Fruit fly (Drosophila melanogaster): Measurements from ENCODE around the gene nSMase.

nSMase gene

DNA sequence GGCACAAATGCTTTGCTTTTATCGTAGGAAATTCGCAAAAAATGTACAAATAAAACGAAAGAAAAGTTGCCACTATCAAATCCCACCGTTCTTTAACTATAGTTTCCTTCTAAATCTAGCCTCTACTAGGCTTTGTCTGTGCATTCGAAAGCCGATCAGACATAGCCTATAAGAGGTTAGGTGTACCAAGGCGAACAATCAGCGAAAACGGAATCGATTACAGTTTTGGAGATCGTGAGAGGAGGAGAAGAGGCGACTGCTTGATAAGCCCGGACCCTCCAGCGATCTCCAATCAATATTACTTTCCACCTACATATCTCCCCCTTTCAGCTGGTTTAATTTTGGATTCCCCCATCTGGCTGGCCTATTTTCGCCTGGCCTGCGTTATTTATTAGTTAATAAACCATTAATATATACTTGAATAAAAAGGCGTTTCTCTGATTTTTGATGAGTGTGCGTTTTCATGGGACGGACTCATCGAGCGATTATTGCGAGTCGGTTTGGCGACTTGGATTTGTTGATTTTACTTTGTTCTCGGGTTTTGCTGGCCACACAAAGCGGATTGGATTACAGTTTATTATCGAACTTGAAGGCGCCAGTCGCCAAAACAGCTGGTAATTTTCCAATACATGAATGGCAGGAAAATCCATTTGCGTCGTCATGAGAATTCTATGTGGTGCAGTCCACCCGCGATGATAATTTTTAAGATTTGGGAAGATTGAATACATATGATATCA is 32.1 kb downstream of the nSMase start (continued):
- TF ChIP-seq net (GFP tag; optimal IDR thresholded peaks at IDR 0.05) (peak; percentile 27), svp (GFP tag) (peak; percentile 80), CG8319 (GFP tag; optimal IDR thresholded peaks at IDR 0.05) (no peak), Hr38 (GFP tag; optimal IDR thresholded peaks at IDR 0.05) (no peak), esn (GFP tag; optimal IDR thresholded peaks at IDR 0.05) (peak; percentile 30)

DNA sequence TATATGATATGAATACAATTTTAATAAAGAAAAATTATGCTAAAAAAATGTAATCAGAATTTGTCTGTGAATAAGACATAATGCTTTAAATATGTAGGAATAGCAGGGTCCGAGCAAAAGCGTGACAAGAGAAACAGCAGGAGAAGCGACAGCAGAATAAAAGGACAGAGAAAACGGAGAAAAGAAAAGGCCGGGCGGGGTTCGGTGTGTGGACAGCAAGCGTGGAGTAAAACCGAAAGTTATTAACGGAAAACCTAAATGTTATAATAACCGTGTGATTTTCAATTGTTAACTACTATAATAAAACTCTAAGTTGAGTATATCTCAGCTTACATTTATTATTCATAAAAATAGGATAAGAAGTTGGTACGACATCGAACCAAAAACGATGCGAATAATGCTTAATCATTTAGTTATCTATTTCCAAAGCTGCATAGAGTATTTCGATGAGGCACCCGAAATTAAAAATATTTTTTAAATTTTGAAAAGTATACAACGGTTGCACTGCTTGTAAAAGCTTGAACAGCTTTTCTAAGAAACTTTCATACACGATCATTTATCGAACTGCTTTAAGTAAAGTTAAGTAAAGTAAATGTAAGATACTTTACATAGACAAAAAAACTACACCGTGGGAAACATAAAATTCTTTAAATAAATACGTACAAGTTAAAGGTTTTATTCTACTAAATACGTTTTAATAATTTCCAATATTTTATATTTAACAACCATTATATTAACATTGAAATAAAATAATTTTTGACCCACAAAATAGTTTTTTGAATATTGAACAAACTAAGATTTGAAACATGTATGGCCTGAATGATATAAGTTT is 32.9 kb downstream of the nSMase start:
- TF ChIP-seq eg (GFP tag; IDR thresholded peaks at IDR 0.05) (peak; percentile 67; the same call in 2 of the 3 replicates), lz (GFP tag; optimal IDR thresholded peaks at IDR 0.05) (no peak), vri (GFP tag; optimal IDR thresholded peaks at IDR 0.05) (peak; percentile 39), fd85E (GFP tag; optimal IDR thresholded peaks at IDR 0.05) (no peak), dac (GFP tag; optimal IDR thresholded peaks at IDR 0.05) (no peak), CG8119 (GFP tag; IDR thresholded peaks at IDR 0.05) (peak; percentile 37; the same call in 1 of the 3 replicates), spab (GFP tag; optimal IDR thresholded peaks at IDR 0.05) (no peak), CG16779 (tag; optimal IDR thresholded peaks at IDR 0.05) (no peak), CG9139 (GFP tag; optimal IDR thresholded peaks at IDR 0.05) (no peak), CG8632 (GFP tag; optimal IDR thresholded peaks at IDR 0.05) (no peak), CG6163 (GFP tag; IDR thresholded peaks at IDR 0.05) (no peak), CG6808 (GFP tag; optimal IDR thresholded peaks at IDR 0.05) (no peak), CG10669 (GFP tag; optimal IDR thresholded peaks at IDR 0.05) (no peak), salr (GFP tag; optimal IDR thresholded peaks at IDR 0.05) (no peak), CG11902 (GFP tag; optimal IDR thresholded peaks at IDR 0.05) (no peak), acj6 (GFP tag; optimal IDR thresholded peaks at IDR 0.05) (no peak), CG15336 (GFP tag; IDR thresholded peaks at IDR 0.05) (peak; percentile 65), CG34406 (GFP tag; optimal IDR thresholded peaks at IDR 0.05) (no peak), CG7368 (GFP tag; optimal IDR thresholded peaks at IDR 0.05) (no peak), Gug (GFP tag; IDR thresholded peaks at IDR 0.05) (no peak), fd59A (GFP tag; optimal IDR thresholded peaks at IDR 0.05) (no peak), CG3919 (GFP tag; optimal IDR thresholded peaks at IDR 0.05) (no peak), Ets96B (tag; optimal IDR thresholded peaks at IDR 0.05) (no peak), Hr39 (GFP tag; optimal IDR thresholded peaks at IDR 0.05) (no peak), CG31627 (GFP tag; optimal IDR thresholded peaks at IDR 0.05) (no peak), CG4318 (GFP tag; optimal IDR thresholded peaks at IDR 0.05) (no peak), CG1621 (tag; optimal IDR thresholded peaks at IDR 0.05) (no peak), esn (GFP tag; optimal IDR thresholded peaks at IDR 0.05) (no peak), CG6854 (GFP tag; optimal IDR thresholded peaks at IDR 0.05) (no peak), CG6792 (GFP tag; optimal IDR thresholded peaks at IDR 0.05) (no peak), achi (GFP tag; optimal IDR thresholded peaks at IDR 0.05) (no peak), CG11294 (GFP tag; IDR thresholded peaks at IDR 0.05) (no peak), cyc (GFP tag; optimal IDR thresholded peaks at IDR 0.05) (no peak), CG6276 (GFP tag; optimal IDR thresholded peaks at IDR 0.05) (no peak), CG10631 (GFP tag; optimal IDR thresholded peaks at IDR 0.05) (no peak), Eip93F (GFP tag; optimal IDR thresholded peaks at IDR 0.05) (no peak), CG3032 (tag; optimal IDR thresholded peaks at IDR 0.05) (no peak), Hr4 (GFP tag; optimal IDR thresholded peaks at IDR 0.05) (no peak), CG8319 (GFP tag; optimal IDR thresholded peaks at IDR 0.05) (no peak), CG32006 (GFP tag; optimal IDR thresholded peaks at IDR 0.05) (no peak), fkh (GFP tag; optimal IDR thresholded peaks at IDR 0.05) (no peak), ss (GFP tag; optimal IDR thresholded peaks at IDR 0.05) (no peak), Eip75B (GFP tag; optimal IDR thresholded peaks at IDR 0.05) (no peak), Ets21C (GFP tag; optimal IDR thresholded peaks at IDR 0.05) (no peak), net (GFP tag; optimal IDR thresholded peaks at IDR 0.05) (no peak)

Measured in whole organism, prepupa.